Worm (Caenorhabditis elegans) whole organism, midembryonic: ENCODE results near the gene fbxa-24.

Experiments
- T22C8.4 ChIP-seq: fragments of 200-800 bp; sonication (Bioruptor generic); IDR thresholded peaks from 2 replicates; pipeline ENCODE4 v1.3.6; 2022; ENCODE audit warnings: missing genetic modification characterization, missing compliant biosample characterization
- cog-1 ChIP-seq: sonication (generic microtip); optimal IDR thresholded peaks from 2 replicates; lab custom pipeline; 2016; ENCODE audit warnings: missing genetic modification characterization, missing compliant biosample characterization
- flt-1 ChIP-seq: fragments of 200-800 bp; sonication (Bioruptor generic); IDR thresholded peaks from 2 replicates; pipeline ENCODE4 v1.3.6; 2022; ENCODE audit warnings: missing genetic modification characterization, missing compliant biosample characterization
- ref-1 ChIP-seq: fragments of 200-800 bp; sonication (Bioruptor generic); conservative IDR thresholded peaks from 2 replicates; pipeline ENCODE4 v1.3.6; 2022; ENCODE audit warnings: missing genetic modification reagents, missing genetic modification characterization, missing compliant biosample characterization
- ztf-29 ChIP-seq: fragments of 200-800 bp; sonication (Bioruptor generic); IDR thresholded peaks from 2 replicates; pipeline ENCODE4 v1.3.6; 2022; ENCODE audit warnings: missing genetic modification reagents, missing genetic modification characterization, missing compliant biosample characterization

- TF ChIP-seq flt-1 (GFP tag; lab: Robert Waterston, UW): no peak
- no peak for TF ChIP-seq T22C8.4
- TF ChIP-seq cog-1: no peak
- no peak for TF ChIP-seq ref-1
- TF ChIP-seq ztf-29 (GFP tag; lab: Robert Waterston, UW): no peak
Observed at ce11 chrII:3771640-3772039, 44.7 kb upstream of the fbxa-24 start.
